Fruit fly (Drosophila melanogaster) whole organism, wandering third instar larva: Measurements from ENCODE around the gene CCKLR-17D3.

ENCODE experiments used
- CG32264 ChIP-seq: fragments of 200-800 bp; sonication (Bioruptor generic); optimal IDR thresholded peaks from 2 replicates; lab custom pipeline; 2016; ENCODE audit warnings: missing biosample characterization, missing genetic modification characterization
- CG9705 ChIP-seq: fragments of 200-800 bp; sonication (Bioruptor generic); optimal IDR thresholded peaks from 2 replicates; lab custom pipeline; 2018; ENCODE audit warnings: missing biosample characterization, mild to moderate bottlenecking, missing genetic modification characterization
- HLH106 ChIP-seq: fragments of 200-800 bp; optimal IDR thresholded peaks from 3 replicates; lab custom pipeline; 2019; ENCODE audit warnings: missing biosample characterization, mild to moderate bottlenecking, missing genetic modification characterization, moderate library complexity
- Hr83 ChIP-seq: fragments of 200-300 bp; sonication (Bioruptor generic); optimal IDR thresholded peaks from 2 replicates; lab custom pipeline; 2016; ENCODE audit warnings: missing biosample characterization, mild to moderate bottlenecking, missing genetic modification characterization, moderate library complexity; ENCODE audit not compliant: poor library complexity, severe bottlenecking
- Jra ChIP-seq: sonication (Bioruptor generic); optimal IDR thresholded peaks from 2 replicates; lab custom pipeline; 2016; ENCODE audit warnings: missing biosample characterization, missing genetic modification characterization
- OdsH ChIP-seq: fragments of 200-800 bp; sonication (Bioruptor generic); optimal IDR thresholded peaks from 2 replicates; lab custom pipeline; 2016; ENCODE audit warnings: missing biosample characterization, mild to moderate bottlenecking, missing genetic modification characterization
- brk ChIP-seq: fragments of 200-800 bp; sonication (Bioruptor generic); optimal IDR thresholded peaks from 2 replicates; lab custom pipeline; 2016; ENCODE audit warnings: missing biosample characterization, mild to moderate bottlenecking, missing genetic modification characterization
- dmrt93B ChIP-seq: fragments of 200-800 bp; sonication (Bioruptor generic); optimal IDR thresholded peaks from 2 replicates; lab custom pipeline; 2018; ENCODE audit warnings: missing biosample characterization, mild to moderate bottlenecking, missing genetic modification characterization
- dsf ChIP-seq: sonication (Bioruptor generic); optimal IDR thresholded peaks from 2 replicates; lab custom pipeline; 2016; ENCODE audit warnings: missing biosample characterization, missing genetic modification characterization, borderline replicate concordance
- fru ChIP-seq: fragments of 200-800 bp; sonication (Bioruptor generic); optimal IDR thresholded peaks from 3 replicates; lab custom pipeline; 2016; ENCODE audit warnings: missing biosample characterization, mild to moderate bottlenecking, missing genetic modification characterization
- h ChIP-seq: fragments of 200-800 bp; sonication (Bioruptor generic); optimal IDR thresholded peaks from 3 replicates; lab custom pipeline; 2016; ENCODE audit warnings: missing biosample characterization, mild to moderate bottlenecking, missing genetic modification characterization
- lola ChIP-seq: fragments of >200 bp; optimal IDR thresholded peaks from 2 replicates; lab custom pipeline; 2017; ENCODE audit warnings: missing biosample characterization, missing genetic modification characterization
- psq ChIP-seq: fragments of 200-800 bp; sonication (Bioruptor generic); optimal IDR thresholded peaks from 3 replicates; lab custom pipeline; 2017; ENCODE audit warnings: missing biosample characterization, mild to moderate bottlenecking, missing genetic modification characterization, moderate library complexity

- TF ChIP-seq brk (GFP tag; lab: Kevin White, UChicago) = no peak
- no peak for TF ChIP-seq Hr83
- TF ChIP-seq fru = no peak
- TF ChIP-seq CG32264 (GFP tag; lab: Kevin White, UChicago) = no peak
- no peak for TF ChIP-seq HLH106
- no peak for TF ChIP-seq dsf
- TF ChIP-seq lola = no peak
- no peak for TF ChIP-seq OdsH
- no peak for TF ChIP-seq h (GFP tag; lab: Kevin White, UChicago)
- no peak for TF ChIP-seq Jra
- TF ChIP-seq psq (GFP tag; lab: Kevin White, UChicago) = no peak
- no peak for TF ChIP-seq CG9705
- no peak for TF ChIP-seq dmrt93B
These were observed at the start of gene CCKLR-17D3 for dm6 chrX:18773817-18774216.
